Fruit fly (Drosophila melanogaster): ENCODE results near the gene CG13760.

Gene CG13760

dm6 chrX:2545328-2545758 lies 40.2 kb downstream of the CG13760 start, which contains the start of gene trol:
Gene trol (minus strand): TSS chrX:2545427.
- TF ChIP-seq mirr (GFP tag; optimal IDR thresholded peaks at IDR 0.05) (no peak), TFAM (GFP tag; optimal IDR thresholded peaks at IDR 0.05) (no peak), pros (GFP tag; optimal IDR thresholded peaks at IDR 0.05) (peak; percentile 21), Jarid2 (GFP tag; optimal IDR thresholded peaks at IDR 0.05) (peak; percentile 70), CG10462 (GFP tag; optimal IDR thresholded peaks at IDR 0.05) (no peak), B-H2 (GFP tag; optimal IDR thresholded peaks at IDR 0.05) (no peak), Oli (tag; optimal IDR thresholded peaks at IDR 0.05) (no peak), CG18011 (GFP tag; optimal IDR thresholded peaks at IDR 0.05) (no peak), CG12219 (GFP tag; optimal IDR thresholded peaks at IDR 0.05) (no peak), hkb (optimal IDR thresholded peaks at IDR 0.05) (no peak), hkb (GFP tag; IDR thresholded peaks at IDR 0.05) (peak; percentile 21; the same call in 1 of the 2 replicates), CG1832 (GFP tag; optimal IDR thresholded peaks at IDR 0.05) (peak; percentile 54), HLH3B (GFP tag; IDR thresholded peaks at IDR 0.05) (no peak), CG13775 (GFP tag; optimal IDR thresholded peaks at IDR 0.05) (no peak), CG8478 (optimal IDR thresholded peaks at IDR 0.05) (no peak), CG4282 (GFP tag; optimal IDR thresholded peaks at IDR 0.05) (no peak), Hr51 (GFP tag; optimal IDR thresholded peaks at IDR 0.05) (no peak), Spps (tag; optimal IDR thresholded peaks at IDR 0.05) (no peak), Med (GFP tag) (peak; percentile 79), CG10267 (tag; optimal IDR thresholded peaks at IDR 0.05) (no peak), Opbp (GFP tag; IDR thresholded peaks at IDR 0.05; ENCODE audit: partially characterized antibody) (0 out of 3 replicates have a peak, but pooled peaks have one; percentile 20), lmd (GFP tag; IDR thresholded peaks at IDR 0.05) (no peak), inv (GFP tag; IDR thresholded peaks at IDR 0.05; ENCODE audit: partially characterized antibody) (no peak), grn (GFP tag; optimal IDR thresholded peaks at IDR 0.05) (peak; percentile 19), CG9215 (GFP tag; IDR thresholded peaks at IDR 0.05) (no peak), CG10147 (GFP tag; optimal IDR thresholded peaks at IDR 0.05) (no peak), Ets65A (GFP tag) (no peak), CG18599 (GFP tag; optimal IDR thresholded peaks at IDR 0.05) (no peak), chif (GFP tag; optimal IDR thresholded peaks at IDR 0.05) (no peak), CG11695 (GFP tag; IDR thresholded peaks at IDR 0.05) (no peak), CG10979 (tag; optimal IDR thresholded peaks at IDR 0.05) (no peak), zfh1 (GFP tag; IDR thresholded peaks at IDR 0.05) (peak; percentile 25; the same call in 1 of the 3 replicates), gsb (GFP tag; IDR thresholded peaks at IDR 0.05) (no peak), lola (GFP tag; optimal IDR thresholded peaks at IDR 0.05) (no peak), CG10431 (GFP tag; optimal IDR thresholded peaks at IDR 0.05) (no peak), wor (GFP tag; IDR thresholded peaks at IDR 0.05) (no peak), gce (GFP tag; IDR thresholded peaks at IDR 0.05) (0 out of 3 replicates have a peak, but pooled peaks have one; percentile 18), CG10274 (GFP tag; optimal IDR thresholded peaks at IDR 0.05) (no peak), CG9797 (GFP tag; optimal IDR thresholded peaks at IDR 0.05) (no peak), sna (GFP tag; IDR thresholded peaks at IDR 0.05; ENCODE audit: partially characterized antibody) (no peak), CG2199 (GFP tag; IDR thresholded peaks at IDR 0.05) (no peak), insv (GFP tag; optimal IDR thresholded peaks at IDR 0.05) (no peak), C15 (GFP tag; IDR thresholded peaks at IDR 0.05) (no peak), lab (GFP tag; optimal IDR thresholded peaks at IDR 0.05) (peak; percentile 6), amos (GFP tag; IDR thresholded peaks at IDR 0.05; ENCODE audit: partially characterized antibody) (peak; percentile 10; the same call in 1 of the 2 replicates), zen (tag; optimal IDR thresholded peaks at IDR 0.05) (no peak), bbx (GFP tag; IDR thresholded peaks at IDR 0.05; ENCODE audit: partially characterized antibody) (no peak; the same call in 1 of the 2 replicates), chinmo (GFP tag; IDR thresholded peaks at IDR 0.05; ENCODE audit: partially characterized antibody) (peak; percentile 97), grau (tag; optimal IDR thresholded peaks at IDR 0.05) (no peak), dmrt99B (tag; optimal IDR thresholded peaks at IDR 0.05) (no peak)

Measured in whole organism, embryonic.